Fruit fly (Drosophila melanogaster) whole organism, embryonic: Measurements from ENCODE around the gene dec.

ENCODE experiments used
- Bdp1 ChIP-seq: fragments of 200-800 bp; sonication (Bioruptor generic); optimal IDR thresholded peaks from 3 replicates; lab custom pipeline; 2016; ENCODE audit warnings: missing biosample characterization, missing genetic modification characterization
- CG11398 ChIP-seq: fragments of 200-800 bp; sonication (Bioruptor generic); optimal IDR thresholded peaks from 2 replicates; lab custom pipeline; 2016; ENCODE audit warnings: missing biosample characterization, missing genetic modification characterization
- CG12104 ChIP-seq: fragments of 200-800 bp; sonication (Bioruptor generic); optimal IDR thresholded peaks from 3 replicates; lab custom pipeline; 2016; ENCODE audit warnings: missing biosample characterization, missing genetic modification characterization
- CG12659 ChIP-seq: fragments of 200-800 bp; sonication (Bioruptor generic); optimal IDR thresholded peaks from 3 replicates; lab custom pipeline; 2017; ENCODE audit warnings: mild to moderate bottlenecking, missing biosample characterization, missing genetic modification reagents, missing genetic modification characterization
- CG1603 ChIP-seq: fragments of 200-800 bp; sonication (Bioruptor generic); optimal IDR thresholded peaks from 2 replicates; lab custom pipeline; 2019; ENCODE audit warnings: missing biosample characterization, mild to moderate bottlenecking, missing genetic modification characterization, moderate library complexity
- CG17612 ChIP-seq: fragments of 200-800 bp; sonication (Bioruptor generic); IDR thresholded peaks from 2 replicates; pipeline ENCODE4 v1.3.6; 2022; ENCODE audit warnings: missing biosample characterization, missing genetic modification characterization
- CG4404 ChIP-seq: fragments of 200-800 bp; sonication (Bioruptor generic); IDR thresholded peaks from 2 replicates; pipeline ENCODE4 v1.3.6; 2022; ENCODE audit warnings: missing biosample characterization, missing genetic modification characterization
- CG4707 ChIP-seq: fragments of 200-800 bp; sonication (Bioruptor generic); optimal IDR thresholded peaks from 2 replicates; lab custom pipeline; 2018; ENCODE audit warnings: missing biosample characterization, mild to moderate bottlenecking, missing genetic modification characterization, moderate library complexity
- CG4854 ChIP-seq: fragments of 200-800 bp; sonication (Bioruptor generic); optimal IDR thresholded peaks from 2 replicates; lab custom pipeline; 2016; ENCODE audit warnings: missing biosample characterization, missing genetic modification characterization, inconsistent platforms
- CG6254 ChIP-seq: fragments of 200-800 bp; sonication (Bioruptor generic); optimal IDR thresholded peaks from 3 replicates; lab custom pipeline; 2017; ENCODE audit warnings: mild to moderate bottlenecking, missing biosample characterization, missing genetic modification reagents, missing genetic modification characterization
- CG6854 ChIP-seq: fragments of 200-800 bp; sonication (Bioruptor generic); optimal IDR thresholded peaks from 3 replicates; lab custom pipeline; 2017; ENCODE audit warnings: missing biosample characterization, mild to moderate bottlenecking, missing genetic modification characterization
- CG8290 ChIP-seq, 3 experiments: fragments of 200-800 bp; sonication (Bioruptor generic); optimal IDR thresholded peaks; 2 replicates each; lab custom pipeline; 2016 to 2019; ENCODE audit warnings: missing biosample characterization in 3 of 3, missing genetic modification characterization in 3 of 3, mild to moderate bottlenecking in 2 of 3, moderate library complexity in 1 of 3
- Dfd ChIP-seq, 2 experiments: fragments of >200 bp; optimal IDR thresholded peaks; 2 replicates each; lab custom pipeline; 2017; ENCODE audit warnings: missing biosample characterization in 2 of 2, missing genetic modification characterization in 2 of 2
- Dip3 ChIP-seq: fragments of 200-800 bp; sonication (Bioruptor generic); optimal IDR thresholded peaks from 3 replicates; lab custom pipeline; 2016; ENCODE audit warnings: missing biosample characterization, missing genetic modification characterization
- Doc2 ChIP-seq: fragments of 200-800 bp; sonication (Bioruptor generic); IDR thresholded peaks from 2 replicates; pipeline ENCODE4 v1.3.6; 2022; ENCODE audit warnings: missing biosample characterization, missing genetic modification characterization
- HHEX ChIP-seq: fragments of 200-800 bp; sonication (Bioruptor generic); optimal IDR thresholded peaks from 3 replicates; lab custom pipeline; 2017; ENCODE audit warnings: missing biosample characterization, mild to moderate bottlenecking, missing genetic modification characterization, missing genetic modification reagents
- HLH3B ChIP-seq: fragments of 200-800 bp; sonication (Bioruptor generic); IDR thresholded peaks from 2 replicates; pipeline ENCODE4 v1.3.6; 2022; ENCODE audit warnings: missing biosample characterization, missing genetic modification characterization
- HmgZ ChIP-seq: fragments of 200-800 bp; sonication (Bioruptor generic); optimal IDR thresholded peaks from 2 replicates; lab custom pipeline; 2018; ENCODE audit warnings: missing biosample characterization, mild to moderate bottlenecking, missing genetic modification characterization
- NK7.1 ChIP-seq: fragments of 200-800 bp; sonication (Bioruptor generic); optimal IDR thresholded peaks from 3 replicates; lab custom pipeline; 2016; ENCODE audit warnings: missing biosample characterization, missing genetic modification characterization
- Nf-YB ChIP-seq: fragments of 200-800 bp; sonication (Bioruptor generic); optimal IDR thresholded peaks from 3 replicates; lab custom pipeline; 2019; ENCODE audit warnings: missing biosample characterization, mild to moderate bottlenecking, missing genetic modification characterization, moderate library complexity
- Rfx ChIP-seq: fragments of 200-800 bp; sonication (Bioruptor generic); IDR thresholded peaks from 2 replicates; pipeline ENCODE4 v1.3.6; 2022; ENCODE audit warnings: missing biosample characterization, missing genetic modification characterization
- Sox102F ChIP-seq: fragments of 200-800 bp; sonication (Bioruptor generic); optimal IDR thresholded peaks from 2 replicates; lab custom pipeline; 2018; ENCODE audit warnings: missing biosample characterization, mild to moderate bottlenecking, missing genetic modification characterization, moderate library complexity
- Spps ChIP-seq: fragments of 200-800 bp; sonication (Bioruptor generic); optimal IDR thresholded peaks from 2 replicates; lab custom pipeline; 2018; ENCODE audit warnings: missing biosample characterization, mild to moderate bottlenecking, missing genetic modification characterization
- Ssrp ChIP-seq: fragments of 200-800 bp; sonication (Bioruptor generic); optimal IDR thresholded peaks from 2 replicates; lab custom pipeline; 2018; ENCODE audit warnings: missing biosample characterization, mild to moderate bottlenecking, missing genetic modification characterization, moderate library complexity
- Taf1 ChIP-seq: fragments of 200-800 bp; sonication (Bioruptor generic); IDR thresholded peaks from 2 replicates; pipeline ENCODE4 v1.3.6; 2022; ENCODE audit warnings: missing biosample characterization, missing genetic modification characterization
- Trl ChIP-seq, 3 experiments: fragments of >200 bp in 2 of 3; fragments of 200-800 bp in 1 of 3; sonication (Bioruptor generic) in 1 of 3; optimal IDR thresholded peaks; 2 replicates in 1 of 3; 3 replicates in 2 of 3; lab custom pipeline; 2016 to 2017; ENCODE audit warnings: missing biosample characterization in 1 of 3, missing genetic modification characterization in 1 of 3
- Usf ChIP-seq: fragments of 200-800 bp; sonication (Bioruptor generic); optimal IDR thresholded peaks from 2 replicates; lab custom pipeline; 2017; ENCODE audit warnings: missing genotype, missing biosample characterization, missing genetic modification characterization
- ab ChIP-seq: fragments of 200-800 bp; sonication (Bioruptor generic); optimal IDR thresholded peaks from 2 replicates; lab custom pipeline; 2016; ENCODE audit warnings: missing biosample characterization, missing genetic modification characterization
- bcd ChIP-seq: fragments of 200-800 bp; sonication (Bioruptor generic); optimal IDR thresholded peaks from 2 replicates; lab custom pipeline; 2017; ENCODE audit warnings: missing biosample characterization, mild to moderate bottlenecking, missing genetic modification characterization
- cato ChIP-seq: fragments of 200-800 bp; sonication (Bioruptor generic); optimal IDR thresholded peaks from 2 replicates; lab custom pipeline; 2016; ENCODE audit warnings: missing biosample characterization, missing genetic modification characterization, borderline replicate concordance
- crp ChIP-seq, 2 experiments: fragments of 200-800 bp; sonication (Bioruptor generic); optimal IDR thresholded peaks; 2 replicates in 1 of 2; 3 replicates in 1 of 2; lab custom pipeline; 2017; ENCODE audit warnings: missing biosample characterization in 2 of 2, missing genetic modification characterization in 2 of 2, mild to moderate bottlenecking in 1 of 2, moderate library complexity in 1 of 2
- dan ChIP-seq: fragments of 200-800 bp; sonication (Bioruptor generic); IDR thresholded peaks from 2 replicates; pipeline ENCODE4 v1.3.6; 2022; ENCODE audit warnings: missing biosample characterization, missing genetic modification characterization
- ems ChIP-seq: fragments of 200-800 bp; sonication (Bioruptor generic); optimal IDR thresholded peaks from 3 replicates; lab custom pipeline; 2016; ENCODE audit warnings: missing biosample characterization, missing genetic modification characterization
- eyg ChIP-seq: fragments of 200-800 bp; sonication (Bioruptor generic); optimal IDR thresholded peaks from 3 replicates; lab custom pipeline; 2016; ENCODE audit warnings: missing biosample characterization, missing genetic modification characterization
- fd102C ChIP-seq: fragments of 200-800 bp; sonication (Bioruptor generic); optimal IDR thresholded peaks from 2 replicates; lab custom pipeline; 2018; ENCODE audit warnings: missing biosample characterization, mild to moderate bottlenecking, missing genetic modification characterization, moderate library complexity
- fd64A ChIP-seq: fragments of 200-800 bp; sonication (Bioruptor generic); optimal IDR thresholded peaks from 3 replicates; lab custom pipeline; 2018; ENCODE audit warnings: missing biosample characterization, mild to moderate bottlenecking, missing genetic modification characterization
- gfzf ChIP-seq: fragments of 200-800 bp; sonication (Bioruptor generic); optimal IDR thresholded peaks from 2 replicates; lab custom pipeline; 2016; ENCODE audit warnings: missing biosample characterization, mild to moderate bottlenecking, missing genetic modification characterization, moderate library complexity
- gt ChIP-seq: fragments of 200-800 bp; sonication (Bioruptor generic); IDR thresholded peaks from 2 replicates; pipeline ENCODE4 v1.3.6; 2022; ENCODE audit warnings: missing biosample characterization, missing genetic modification characterization
- lab ChIP-seq: fragments of 200-800 bp; sonication (Bioruptor generic); optimal IDR thresholded peaks from 3 replicates; lab custom pipeline; 2017; ENCODE audit warnings: missing biosample characterization, missing genetic modification characterization, mild to moderate bottlenecking, moderate library complexity, missing genetic modification reagents
- nerfin-1 ChIP-seq: fragments of 200-800 bp; sonication (Bioruptor generic); optimal IDR thresholded peaks from 3 replicates; lab custom pipeline; 2019; ENCODE audit warnings: missing biosample characterization, mild to moderate bottlenecking, missing genetic modification characterization, moderate library complexity
- repo ChIP-seq: fragments of 200-800 bp; sonication (Bioruptor generic); optimal IDR thresholded peaks from 2 replicates; lab custom pipeline; 2016; ENCODE audit warnings: missing biosample characterization, missing genetic modification characterization
- sd ChIP-seq: fragments of 200-800 bp; sonication (Bioruptor generic); optimal IDR thresholded peaks from 3 replicates; lab custom pipeline; 2018; ENCODE audit warnings: missing biosample characterization, mild to moderate bottlenecking, missing genetic modification characterization, moderate library complexity
- sqz ChIP-seq: fragments of 200-800 bp; sonication (Bioruptor generic); optimal IDR thresholded peaks from 3 replicates; lab custom pipeline; 2018; ENCODE audit warnings: missing biosample characterization, mild to moderate bottlenecking, missing genetic modification characterization
- stc ChIP-seq: fragments of 200-800 bp; sonication (Bioruptor generic); IDR thresholded peaks from 2 replicates; pipeline ENCODE4 v1.3.6; 2022; ENCODE audit warnings: missing biosample characterization, missing genetic modification characterization
- sug ChIP-seq: fragments of 200-800 bp; optimal IDR thresholded peaks from 2 replicates; lab custom pipeline; 2019; ENCODE audit warnings: missing biosample characterization, mild to moderate bottlenecking, missing genetic modification characterization, moderate library complexity
- tna ChIP-seq: fragments of 200-800 bp; sonication (Bioruptor generic); IDR thresholded peaks from 2 replicates; pipeline ENCODE4 v1.3.6; 2022; ENCODE audit warnings: missing biosample characterization, missing genetic modification characterization; ENCODE audit not compliant: partially characterized antibody
- tx ChIP-seq: fragments of 200-800 bp; sonication (Bioruptor generic); optimal IDR thresholded peaks from 2 replicates; lab custom pipeline; 2016; ENCODE audit warnings: missing biosample characterization, missing genetic modification characterization
- vvl ChIP-seq: fragments of 200-800 bp; sonication (Bioruptor generic); IDR thresholded peaks from 2 replicates; pipeline ENCODE4 v1.3.6; 2022; ENCODE audit warnings: missing biosample characterization, missing genetic modification characterization
- wek ChIP-seq: fragments of 200-800 bp; sonication (Bioruptor generic); optimal IDR thresholded peaks from 3 replicates; lab custom pipeline; 2018; ENCODE audit warnings: missing biosample characterization, mild to moderate bottlenecking, missing genetic modification characterization, moderate library complexity

The dec gene

dm6 chrX:7920081-7920688, 47.2 kb upstream of the dec start, which contains the start of the genes hdm and Ykt6 (continued):
- TF ChIP-seq sug (peak; percentile 72), Spps (tag; lab: Kevin White, UChicago) (peak; percentile 70), gt (peak; percentile 53), Taf1 (peak; percentile 80; the same call in 1 of the 2 replicates), CG4854 (peak; percentile 28), gfzf (GFP tag; lab: Kevin White, UChicago) (peak; percentile 35), Usf (GFP tag; lab: Kevin White, UChicago) (peak; percentile 27), CG11398 (GFP tag; lab: Kevin White, UChicago) (peak; percentile 73), CG12659 (GFP tag; lab: Kevin White, UChicago) (peak; percentile 81), Nf-YB (peak; percentile 47), Rfx (GFP tag; lab: Robert Waterston, UW) (peak; percentile 88), wek (GFP tag; lab: Kevin White, UChicago) (peak; percentile 51), CG4707 (GFP tag; lab: Kevin White, UChicago) (no peak), repo (peak; percentile 52), ems (GFP tag; lab: Kevin White, UChicago) (peak; percentile 74), lab (no peak), HmgZ (tag; lab: Kevin White, UChicago) (peak; percentile 90), Doc2 (GFP tag; lab: Robert Waterston, UW) (no peak), eyg (peak; percentile 61), crp (GFP tag; optimal IDR thresholded peaks at IDR 0.05; lab: Kevin White, UChicago) (peak in 1 of 2 experiments; percentile 58), HHEX (GFP tag; lab: Kevin White, UChicago) (no peak), dan (GFP tag; lab: Robert Waterston, UW) (no peak), tna (peak; percentile 91), tx (GFP tag; lab: Kevin White, UChicago) (peak; percentile 74), Dfd (GFP tag; optimal IDR thresholded peaks at IDR 0.05; lab: Kevin White, UChicago) (no peak), sqz (no peak), Bdp1 (peak; percentile 79), Sox102F (GFP tag; lab: Kevin White, UChicago) (no peak), ab (GFP tag; lab: Kevin White, UChicago) (no peak), fd102C (GFP tag; lab: Kevin White, UChicago) (no peak), CG17612 (GFP tag; lab: Robert Waterston, UW) (peak; percentile 62), CG4404 (GFP tag; lab: Robert Waterston, UW) (peak; percentile 79), Dip3 (GFP tag; lab: Kevin White, UChicago) (peak; percentile 74), CG6854 (no peak), bcd (GFP tag; lab: Kevin White, UChicago) (no peak), Trl (optimal IDR thresholded peaks at IDR 0.05; lab: Kevin White, UChicago) (no peak), Trl (GFP tag; optimal IDR thresholded peaks at IDR 0.05; lab: Kevin White, UChicago) (peak; percentile 84), HLH3B (GFP tag; lab: Robert Waterston, UW) (peak; percentile 77), NK7.1 (peak; percentile 51), fd64A (no peak), stc (peak; percentile 78), CG8290 (GFP tag; optimal IDR thresholded peaks at IDR 0.05; lab: Kevin White, UChicago) (peak; percentile 68), CG8290 (tag; optimal IDR thresholded peaks at IDR 0.05; lab: Kevin White, UChicago) (peak in 1 of 2 experiments; percentile 14), CG12104 (GFP tag; lab: Kevin White, UChicago) (peak; percentile 51), vvl (GFP tag; lab: Robert Waterston, UW) (peak; percentile 92), Ssrp (tag; lab: Kevin White, UChicago) (peak; percentile 53), sd (tag; lab: Kevin White, UChicago) (no peak), CG1603 (tag; lab: Kevin White, UChicago) (peak; percentile 91), CG6254 (peak; percentile 39), nerfin-1 (peak; percentile 43), cato (GFP tag; lab: Kevin White, UChicago) (peak; percentile 56)
